Worm (Caenorhabditis elegans) whole organism, L2 larva: Measurements from ENCODE around the gene K03B4.4.

ENCODE experiments used
- C34F6.9 ChIP-seq: fragments of 150-350 bp; optimal IDR thresholded peaks from 2 replicates; lab custom pipeline; 2014; ENCODE audit warnings: missing biosample characterization, missing genetic modification characterization
- F13H6.1 ChIP-seq: sonication (generic microtip); optimal IDR thresholded peaks from 2 replicates; lab custom pipeline; 2016; ENCODE audit warnings: missing genetic modification characterization, missing compliant biosample characterization
- Y55F3AM.14 ChIP-seq: fragments of 200-800 bp; sonication (Bioruptor generic); optimal IDR thresholded peaks from 2 replicates; lab custom pipeline; 2018; ENCODE audit warnings: mild to moderate bottlenecking, missing genetic modification characterization, missing compliant biosample characterization
- ZK546.5 ChIP-seq: sonication (generic microtip); optimal IDR thresholded peaks from 2 replicates; lab custom pipeline; 2017; ENCODE audit warnings: missing biosample characterization, missing genetic modification characterization
- aly-2 ChIP-seq: fragments of 150-350 bp; optimal IDR thresholded peaks from 2 replicates; lab custom pipeline; 2014; ENCODE audit warnings: missing biosample characterization, missing genetic modification characterization
- ama-1 ChIP-seq: fragments of 150-350 bp; optimal IDR thresholded peaks from 2 replicates; lab custom pipeline; 2018; ENCODE audit warnings: inconsistent platforms
- blmp-1 ChIP-seq: sonication (generic microtip); optimal IDR thresholded peaks from 2 replicates; lab custom pipeline; 2017; ENCODE audit warnings: missing genetic modification characterization, mild to moderate bottlenecking, missing compliant biosample characterization, antibody characterized with exemption, moderate library complexity; ENCODE audit not compliant: insufficient read depth
- ceh-16 ChIP-seq: fragments of 150-350 bp; optimal IDR thresholded peaks from 2 replicates; lab custom pipeline; 2014; ENCODE audit warnings: missing biosample characterization, missing genetic modification characterization
- crh-2 ChIP-seq: sonication (generic microtip); optimal IDR thresholded peaks from 2 replicates; lab custom pipeline; 2017; ENCODE audit warnings: missing biosample characterization, missing genetic modification characterization
- egl-27 ChIP-seq: sonication (generic microtip); optimal IDR thresholded peaks from 3 replicates; lab custom pipeline; 2017; ENCODE audit warnings: missing biosample characterization, missing genetic modification reagents, missing genetic modification characterization
- elt-1 ChIP-seq: fragments of 150-350 bp; optimal IDR thresholded peaks from 2 replicates; lab custom pipeline; 2014; ENCODE audit warnings: missing biosample characterization, missing genetic modification characterization
- fos-1 ChIP-seq: fragments of 150-350 bp; optimal IDR thresholded peaks from 2 replicates; lab custom pipeline; 2014; ENCODE audit warnings: missing biosample characterization, missing genetic modification characterization
- gmeb-1 ChIP-seq: fragments of 150-350 bp; optimal IDR thresholded peaks from 2 replicates; lab custom pipeline; 2014; ENCODE audit warnings: missing biosample characterization, missing genetic modification characterization
- lin-11 ChIP-seq: fragments of 150-350 bp; sonication (generic microtip); optimal IDR thresholded peaks from 2 replicates; lab custom pipeline; 2014; ENCODE audit warnings: missing biosample characterization, missing genetic modification characterization, inconsistent platforms, mixed read lengths
- lin-13 ChIP-seq: fragments of 150-350 bp; optimal IDR thresholded peaks from 2 replicates; lab custom pipeline; 2014; ENCODE audit warnings: missing biosample characterization, missing genetic modification reagents, missing genetic modification characterization
- lin-39 ChIP-seq: fragments of 150-350 bp; optimal IDR thresholded peaks from 2 replicates; lab custom pipeline; 2014; ENCODE audit warnings: missing biosample characterization, missing genetic modification reagents, missing genetic modification characterization
- mab-5 ChIP-seq: fragments of 150-350 bp; optimal IDR thresholded peaks from 2 replicates; lab custom pipeline; 2014; ENCODE audit warnings: missing biosample characterization, missing genetic modification characterization
- mbf-1 ChIP-seq: sonication (generic microtip); optimal IDR thresholded peaks from 2 replicates; lab custom pipeline; 2017; ENCODE audit warnings: missing biosample characterization, missing genetic modification characterization
- mdl-1 ChIP-seq, 2 experiments: fragments of 150-350 bp in 1 of 2; sonication (generic microtip) in 1 of 2; optimal IDR thresholded peaks; 2 replicates each; lab custom pipeline; 2017; ENCODE audit warnings: missing biosample characterization in 2 of 2, missing genetic modification characterization in 2 of 2
- nhr-10 ChIP-seq: sonication (generic microtip); optimal IDR thresholded peaks from 2 replicates; lab custom pipeline; 2017; ENCODE audit warnings: missing biosample characterization, missing genetic modification characterization
- nhr-11 ChIP-seq: fragments of 150-350 bp; optimal IDR thresholded peaks from 2 replicates; lab custom pipeline; 2014; ENCODE audit warnings: missing biosample characterization, missing genetic modification characterization
- nhr-12 ChIP-seq: fragments of 150-350 bp; optimal IDR thresholded peaks from 2 replicates; lab custom pipeline; 2014; ENCODE audit warnings: missing biosample characterization, missing genetic modification characterization
- nhr-129 ChIP-seq: fragments of 150-350 bp; optimal IDR thresholded peaks from 2 replicates; lab custom pipeline; 2014; ENCODE audit warnings: missing biosample characterization, missing genetic modification characterization
- nhr-21 ChIP-seq: fragments of 150-350 bp; optimal IDR thresholded peaks from 2 replicates; lab custom pipeline; 2014; ENCODE audit warnings: missing biosample characterization, missing genetic modification characterization
- nhr-23 ChIP-seq: fragments of 150-350 bp; optimal IDR thresholded peaks from 2 replicates; lab custom pipeline; 2014; ENCODE audit warnings: missing biosample characterization, missing genetic modification reagents, missing genetic modification characterization
- nhr-237 ChIP-seq: fragments of 150-350 bp; optimal IDR thresholded peaks from 2 replicates; lab custom pipeline; 2014; ENCODE audit warnings: missing biosample characterization, missing genetic modification characterization
- nhr-25 ChIP-seq: fragments of 150-350 bp; sonication (generic microtip); optimal IDR thresholded peaks from 3 replicates; lab custom pipeline; 2014; ENCODE audit warnings: missing biosample characterization, missing genetic modification characterization
- nhr-6 ChIP-seq: fragments of 150-350 bp; optimal IDR thresholded peaks from 2 replicates; lab custom pipeline; 2014; ENCODE audit warnings: missing biosample characterization, missing genetic modification characterization
- nhr-77 ChIP-seq: fragments of 150-350 bp; optimal IDR thresholded peaks from 2 replicates; lab custom pipeline; 2014; ENCODE audit warnings: missing biosample characterization, missing genetic modification characterization
- peb-1 ChIP-seq: fragments of 150-350 bp; optimal IDR thresholded peaks from 2 replicates; lab custom pipeline; 2014; ENCODE audit warnings: missing biosample characterization, missing genetic modification characterization
- sem-4 ChIP-seq: fragments of 150-350 bp; optimal IDR thresholded peaks from 2 replicates; lab custom pipeline; 2014; ENCODE audit warnings: missing biosample characterization, missing genetic modification reagents, missing genetic modification characterization
- sma-3 ChIP-seq: sonication (generic microtip); optimal IDR thresholded peaks from 2 replicates; lab custom pipeline; 2016; ENCODE audit warnings: missing genetic modification reagents, missing genetic modification characterization, missing compliant biosample characterization
- snpc-4 ChIP-seq: fragments of 150-350 bp; optimal IDR thresholded peaks from 2 replicates; lab custom pipeline; 2014; ENCODE audit warnings: missing biosample characterization, missing genetic modification characterization
- unc-39 ChIP-seq: fragments of 150-350 bp; optimal IDR thresholded peaks from 2 replicates; lab custom pipeline; 2014; ENCODE audit warnings: missing biosample characterization, missing genetic modification characterization
- unc-55 ChIP-seq: fragments of 150-350 bp; sonication (generic microtip); optimal IDR thresholded peaks from 3 replicates; lab custom pipeline; 2014; ENCODE audit warnings: missing biosample characterization, missing genetic modification reagents, missing genetic modification characterization
- unc-62 ChIP-seq: fragments of 150-350 bp; optimal IDR thresholded peaks from 2 replicates; lab custom pipeline; 2014; ENCODE audit warnings: missing biosample characterization, missing genetic modification reagents, missing genetic modification characterization
- zag-1 ChIP-seq: fragments of 150-350 bp; optimal IDR thresholded peaks from 2 replicates; lab custom pipeline; 2014; ENCODE audit warnings: missing biosample characterization, missing genetic modification characterization
- ztf-1 ChIP-seq: fragments of 200-800 bp; sonication (Bioruptor generic); conservative IDR thresholded peaks from 2 replicates; pipeline ENCODE4 v1.3.6; 2022; ENCODE audit warnings: missing genetic modification characterization, missing compliant biosample characterization
- ztf-11 ChIP-seq: sonication (generic microtip); optimal IDR thresholded peaks from 2 replicates; lab custom pipeline; 2017; ENCODE audit warnings: missing biosample characterization, missing genetic modification characterization
- ztf-4 ChIP-seq: fragments of 150-350 bp; optimal IDR thresholded peaks from 2 replicates; lab custom pipeline; 2014; ENCODE audit warnings: missing biosample characterization, missing genetic modification characterization

Gene K03B4.4

DNA sequence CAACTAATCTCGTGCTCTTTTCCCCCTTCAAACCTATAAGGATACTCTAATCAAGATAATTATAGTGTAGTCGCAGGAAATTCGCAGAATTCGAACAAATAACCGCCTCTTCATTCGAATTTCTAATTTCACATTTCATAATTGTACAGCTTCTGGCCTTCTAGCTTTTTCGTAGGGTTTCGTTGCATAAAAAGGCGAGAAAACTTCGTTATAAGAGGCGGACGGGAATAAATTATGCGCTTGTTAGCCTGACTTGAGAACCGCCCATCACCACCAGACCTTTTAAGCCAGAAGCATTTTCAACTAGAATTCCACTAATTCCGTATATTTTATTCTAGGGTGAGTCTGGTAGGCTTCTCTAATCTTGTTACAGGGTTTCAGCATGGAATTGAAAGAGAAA lies at the start of gene K03B4.4:
Gene K03B4.4, plus strand, starts transcription at position 301 of the 400 bp plus-strand sequence.
- no peak for TF ChIP-seq lin-11 (tag; lab: Kevin White, UChicago)
- TF ChIP-seq, all 48 proteins: peak for 0

DNA sequence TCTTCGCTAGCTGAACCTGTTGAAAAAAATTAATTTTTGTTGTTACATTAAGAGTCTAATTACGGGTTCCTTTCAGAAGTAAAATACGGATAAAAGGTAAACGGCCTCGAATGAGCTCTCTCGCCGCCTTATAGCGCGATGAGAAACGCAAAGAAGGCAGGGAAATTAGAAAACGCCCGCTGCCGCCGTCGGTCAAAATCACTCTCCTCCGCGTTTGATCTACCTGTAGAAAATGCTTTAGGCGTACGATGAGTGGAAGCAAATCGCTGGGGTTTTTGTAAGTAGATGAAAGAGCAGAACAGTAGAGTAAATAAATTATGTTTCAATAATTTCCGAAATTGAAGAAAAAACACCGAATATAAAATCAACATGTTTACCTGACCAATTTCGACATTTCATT lies 44.6 kb upstream of the K03B4.4 start:
- no peak for TF ChIP-seq nhr-237 (tag; lab: Kevin White, UChicago)
- no peak for TF ChIP-seq ceh-16 (tag; lab: Kevin White, UChicago)
- no peak for TF ChIP-seq nhr-12 (tag; lab: Kevin White, UChicago)
- TF ChIP-seq ama-1 (lab: Kevin White, UChicago): no peak
- TF ChIP-seq zag-1 (tag; lab: Kevin White, UChicago): no peak
- TF ChIP-seq nhr-23: no peak
- TF ChIP-seq nhr-6 (tag; lab: Kevin White, UChicago): no peak
- no peak for TF ChIP-seq nhr-10
- TF ChIP-seq nhr-77 (tag; lab: Kevin White, UChicago): no peak

DNA sequence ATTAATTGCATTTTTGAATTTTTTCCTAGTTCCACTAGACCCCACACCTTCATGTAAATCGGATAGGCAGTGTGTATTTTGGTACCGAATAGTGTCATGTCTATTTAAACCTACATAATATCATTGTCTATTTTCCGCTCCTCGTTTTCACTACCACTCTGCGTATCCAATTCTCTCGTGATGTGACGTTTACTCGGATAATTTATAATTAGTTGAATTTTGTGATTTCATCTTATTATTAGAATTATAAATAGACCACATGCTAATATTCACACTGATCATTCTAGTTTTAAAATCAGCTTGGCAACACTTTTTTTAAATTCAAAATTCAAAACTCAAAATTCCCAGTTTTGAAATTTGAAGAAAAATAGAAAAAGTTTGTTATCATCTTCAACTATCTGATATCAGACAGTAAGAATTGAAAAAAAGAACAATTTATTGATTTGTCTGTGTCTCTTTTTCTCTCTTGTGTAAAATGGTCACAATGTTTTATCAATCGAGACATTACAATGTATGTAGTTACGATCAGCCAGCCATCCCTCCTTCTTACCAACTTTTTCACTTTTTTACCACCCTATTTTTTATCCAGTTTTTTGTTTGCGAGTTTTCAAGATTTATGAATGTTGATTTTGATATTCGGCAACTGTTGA lies 41.1 kb upstream of the K03B4.4 start:
- TF ChIP-seq unc-39 (tag; lab: Kevin White, UChicago) (no peak), lin-11 (tag; lab: Kevin White, UChicago) (no peak), egl-27 (tag; lab: Kevin White, UChicago) (no peak), aly-2 (no peak), nhr-10 (no peak), nhr-25 (peak; percentile 23), C34F6.9 (no peak), snpc-4 (tag; lab: Kevin White, UChicago) (no peak), nhr-11 (tag; lab: Kevin White, UChicago) (no peak), fos-1 (tag; lab: Kevin White, UChicago) (peak; percentile 52), lin-39 (tag; lab: Kevin White, UChicago) (no peak), nhr-237 (tag; lab: Kevin White, UChicago) (no peak), ztf-1 (no peak), ztf-4 (tag; lab: Kevin White, UChicago) (no peak), mab-5 (no peak)

DNA sequence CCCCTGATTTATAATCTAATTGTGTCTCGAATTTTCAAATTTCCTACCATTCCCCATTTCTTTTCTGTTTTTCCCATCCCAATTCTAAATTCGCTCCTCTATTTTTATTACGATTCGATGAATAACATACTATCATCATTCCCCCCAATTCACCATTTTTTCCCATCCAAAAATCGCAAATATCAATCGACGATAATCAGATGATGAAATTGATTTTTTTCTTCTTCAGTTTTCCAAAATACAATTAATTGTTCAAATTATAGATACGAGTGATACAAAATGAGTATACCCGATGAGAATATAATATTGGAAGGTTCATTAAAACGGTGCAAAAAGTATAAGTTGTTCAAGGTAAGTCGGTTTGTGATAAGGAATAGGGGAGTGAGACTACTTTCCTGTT lies 39.1 kb upstream of the K03B4.4 start, which contains the start of gene soc-1:
Gene soc-1, plus strand, starts transcription at position 262 of the 400 bp plus-strand sequence.
- TF ChIP-seq nhr-21 (no peak), nhr-129 (tag; lab: Kevin White, UChicago) (peak; percentile 69)

DNA sequence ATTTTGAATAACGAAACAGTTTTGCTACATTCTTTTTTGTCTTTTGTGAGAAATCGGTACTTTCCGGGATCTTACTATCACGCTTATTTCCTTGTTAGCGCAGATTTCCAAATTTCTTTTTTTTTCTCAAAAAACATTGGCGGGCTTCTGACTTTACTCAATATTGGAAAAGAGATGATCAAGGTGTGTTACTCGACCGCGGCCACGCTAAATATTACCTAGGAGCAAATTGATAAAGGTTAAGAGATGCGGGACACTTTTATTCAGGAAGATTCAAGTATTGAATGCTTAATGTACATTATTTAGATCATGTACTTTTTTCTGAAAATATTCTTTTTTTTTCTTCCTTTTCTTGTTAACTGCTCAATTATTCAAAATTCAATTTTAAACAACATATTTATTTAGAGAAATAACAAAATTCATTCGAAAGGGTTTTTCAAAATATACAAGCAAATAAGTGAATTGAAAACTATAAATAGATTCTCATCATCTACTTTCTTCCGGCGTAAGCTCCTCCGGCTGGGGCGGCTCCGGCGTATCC lies 34.4 kb upstream of the K03B4.4 start:
- TF ChIP-seq nhr-237 (tag; lab: Kevin White, UChicago) (no peak), F13H6.1 (tag; lab: Kevin White, UChicago) (no peak), crh-2 (tag; lab: Kevin White, UChicago) (no peak), nhr-21 (peak; percentile 19), peb-1 (tag; lab: Kevin White, UChicago) (no peak), mbf-1 (tag; lab: Kevin White, UChicago) (no peak), nhr-25 (peak; percentile 63), mdl-1 (tag; optimal IDR thresholded peaks at IDR 0.05; lab: Kevin White, UChicago) (no peak), ztf-1 (no peak), snpc-4 (tag; lab: Kevin White, UChicago) (no peak), ceh-16 (tag; lab: Kevin White, UChicago) (no peak), nhr-77 (tag; lab: Kevin White, UChicago) (no peak), gmeb-1 (no peak), elt-1 (no peak), Y55F3AM.14 (GFP tag; lab: Kevin White, UChicago) (peak; percentile 47), lin-39 (tag; lab: Kevin White, UChicago) (no peak), lin-13 (GFP tag; lab: Kevin White, UChicago) (no peak), nhr-10 (no peak), aly-2 (no peak), blmp-1 (no peak), unc-62 (no peak), nhr-11 (tag; lab: Kevin White, UChicago) (peak; percentile 17), lin-11 (tag; lab: Kevin White, UChicago) (no peak), sem-4 (tag; lab: Kevin White, UChicago) (peak; percentile 26), zag-1 (tag; lab: Kevin White, UChicago) (no peak), nhr-23 (no peak), sma-3 (GFP tag; lab: Kevin White, UChicago) (no peak), ztf-4 (tag; lab: Kevin White, UChicago) (no peak), ama-1 (lab: Kevin White, UChicago) (peak; percentile 79), fos-1 (tag; lab: Kevin White, UChicago) (no peak), unc-39 (tag; lab: Kevin White, UChicago) (no peak), ztf-11 (tag; lab: Kevin White, UChicago) (no peak), ZK546.5 (tag; lab: Kevin White, UChicago) (no peak), unc-55 (GFP tag; lab: Kevin White, UChicago) (no peak)
